Worm (Caenorhabditis elegans) whole organism, young adult: Measurements from ENCODE around the gene W05B2.2.

Source experiments
- B0019.2 ChIP-seq: fragments of 200-800 bp; sonication (Bioruptor generic); conservative IDR thresholded peaks from 2 replicates; pipeline ENCODE4 v1.3.6; 2022; ENCODE audit warnings: missing genetic modification reagents, missing genetic modification characterization, missing compliant biosample characterization
- B0336.3 ChIP-seq: fragments of 200-800 bp; sonication (Bioruptor generic); IDR thresholded peaks from 2 replicates; pipeline ENCODE4 v1.3.6; 2022; ENCODE audit warnings: missing genetic modification characterization, missing compliant biosample characterization
- C06A6.2 ChIP-seq: fragments of 200-800 bp; sonication (Bioruptor generic); conservative IDR thresholded peaks from 2 replicates; pipeline ENCODE4 v1.3.6; 2022; ENCODE audit warnings: missing genetic modification characterization, missing compliant biosample characterization
- F23B12.7 ChIP-seq: sonication (generic microtip); optimal IDR thresholded peaks from 2 replicates; lab custom pipeline; 2017; ENCODE audit warnings: missing genetic modification characterization, mild to moderate bottlenecking, missing compliant biosample characterization, antibody characterized with exemption, moderate library complexity; ENCODE audit not compliant: insufficient read depth
- F37B4.10 ChIP-seq: fragments of 200-800 bp; sonication (Bioruptor generic); IDR thresholded peaks from 2 replicates; pipeline ENCODE4 v1.3.6; 2022; ENCODE audit warnings: missing genetic modification characterization, missing compliant biosample characterization
- Y53F4B.3 ChIP-seq: fragments of 200-800 bp; sonication (Bioruptor generic); IDR thresholded peaks from 2 replicates; pipeline ENCODE4 v1.3.6; 2022; ENCODE audit warnings: missing genetic modification reagents, missing genetic modification characterization, missing compliant biosample characterization
- Y67H2A.10 ChIP-seq: fragments of 200-800 bp; sonication (Bioruptor generic); conservative IDR thresholded peaks from 2 replicates; pipeline ENCODE4 v1.3.6; 2022; ENCODE audit warnings: missing genetic modification reagents, missing genetic modification characterization, missing compliant biosample characterization
- aptf-2 ChIP-seq: fragments of 200-800 bp; sonication (Bioruptor generic); conservative IDR thresholded peaks from 2 replicates; pipeline ENCODE4 v1.3.6; 2022; ENCODE audit warnings: missing genetic modification reagents, missing genetic modification characterization, missing compliant biosample characterization
- attf-3 ChIP-seq: fragments of 200-800 bp; sonication (Bioruptor generic); conservative IDR thresholded peaks from 2 replicates; pipeline ENCODE4 v1.3.6; 2022; ENCODE audit warnings: missing genetic modification reagents, missing genetic modification characterization, missing compliant biosample characterization
- attf-5 ChIP-seq: fragments of 200-800 bp; sonication (Bioruptor generic); optimal IDR thresholded peaks from 2 replicates; lab custom pipeline; 2018; ENCODE audit warnings: mild to moderate bottlenecking, missing genetic modification characterization, missing compliant biosample characterization
- ccch-3 ChIP-seq: fragments of 200-800 bp; sonication (Bioruptor generic); optimal IDR thresholded peaks from 2 replicates; lab custom pipeline; 2018; ENCODE audit warnings: mild to moderate bottlenecking, missing genetic modification characterization, missing compliant biosample characterization
- cebp-1 ChIP-seq, 2 experiments: fragments of 200-800 bp in 1 of 2; sonication (Bioruptor generic) in 1 of 2; sonication (generic microtip) in 1 of 2; IDR thresholded peaks in 1 of 2; optimal IDR thresholded peaks in 1 of 2; 2 replicates each; pipeline versions ENCODE4 v1.3.6 to Lab custom; 2017 to 2022; ENCODE audit warnings: missing compliant biosample characterization in 2 of 2, missing genetic modification characterization in 2 of 2, mild to moderate bottlenecking in 1 of 2, missing genetic modification reagents in 1 of 2, moderate library complexity in 1 of 2
- ceh-100 ChIP-seq: fragments of 200-800 bp; sonication (Bioruptor generic); IDR thresholded peaks from 2 replicates; pipeline ENCODE4 v1.3.6; 2022; ENCODE audit warnings: missing genetic modification reagents, missing genetic modification characterization, missing compliant biosample characterization
- ceh-40 ChIP-seq: fragments of 200-800 bp; sonication (Bioruptor generic); IDR thresholded peaks from 2 replicates; pipeline ENCODE4 v1.3.6; 2022; ENCODE audit warnings: missing genetic modification characterization, missing compliant biosample characterization
- ceh-58 ChIP-seq: fragments of 200-800 bp; sonication (Bioruptor generic); IDR thresholded peaks from 2 replicates; pipeline ENCODE4 v1.3.6; 2022; ENCODE audit warnings: missing genetic modification characterization, missing compliant biosample characterization
- ceh-79 ChIP-seq: sonication (generic microtip); optimal IDR thresholded peaks from 2 replicates; lab custom pipeline; 2017; ENCODE audit warnings: mild to moderate bottlenecking, missing genetic modification characterization, missing compliant biosample characterization
- ceh-91 ChIP-seq: fragments of 200-800 bp; sonication (Bioruptor generic); IDR thresholded peaks from 2 replicates; pipeline ENCODE4 v1.3.6; 2022; ENCODE audit warnings: missing genetic modification reagents, missing genetic modification characterization, missing compliant biosample characterization
- chd-7 ChIP-seq: sonication (generic microtip); optimal IDR thresholded peaks from 2 replicates; lab custom pipeline; 2016; ENCODE audit warnings: mild to moderate bottlenecking, missing genetic modification characterization, moderate library complexity, missing compliant biosample characterization
- die-1 ChIP-seq: sonication (generic microtip); optimal IDR thresholded peaks from 2 replicates; lab custom pipeline; 2016; ENCODE audit warnings: missing genotype, mild to moderate bottlenecking, missing genetic modification characterization, missing compliant biosample characterization
- dox-1 ChIP-seq: fragments of 200-800 bp; sonication (Bioruptor generic); IDR thresholded peaks from 2 replicates; pipeline ENCODE4 v1.3.6; 2022; ENCODE audit warnings: missing genetic modification reagents, missing genetic modification characterization, missing compliant biosample characterization
- efl-1 ChIP-seq: fragments of 150-350 bp; optimal IDR thresholded peaks from 2 replicates; lab custom pipeline; 2014; ENCODE audit warnings: missing biosample characterization, missing genetic modification reagents, missing genetic modification characterization
- ets-4 ChIP-seq: fragments of 200-800 bp; sonication (Bioruptor generic); optimal IDR thresholded peaks from 2 replicates; lab custom pipeline; 2018; ENCODE audit warnings: mild to moderate bottlenecking, missing genetic modification characterization, missing compliant biosample characterization
- fkh-3 ChIP-seq: sonication (generic microtip); optimal IDR thresholded peaks from 2 replicates; lab custom pipeline; 2016; ENCODE audit warnings: mild to moderate bottlenecking, missing genetic modification characterization, missing compliant biosample characterization
- gei-17 ChIP-seq: fragments of 200-800 bp; sonication (Bioruptor generic); optimal IDR thresholded peaks from 2 replicates; lab custom pipeline; 2018; ENCODE audit warnings: mild to moderate bottlenecking, missing genetic modification characterization, missing compliant biosample characterization
- him-1 ChIP-seq: sonication (generic microtip); optimal IDR thresholded peaks from 2 replicates; lab custom pipeline; 2016; ENCODE audit warnings: missing genotype, missing genetic modification reagents, missing genetic modification characterization, missing compliant biosample characterization
- hlh-12 ChIP-seq: sonication (generic microtip); optimal IDR thresholded peaks from 2 replicates; lab custom pipeline; 2016; ENCODE audit warnings: missing genetic modification characterization, missing compliant biosample characterization
- hmg-1.2 ChIP-seq: fragments of 200-800 bp; sonication (Bioruptor generic); IDR thresholded peaks from 2 replicates; pipeline ENCODE4 v1.3.6; 2022; ENCODE audit warnings: missing genetic modification reagents, missing genetic modification characterization, missing compliant biosample characterization
- lin-26 ChIP-seq: fragments of 200-800 bp; sonication (Bioruptor generic); IDR thresholded peaks from 2 replicates; pipeline ENCODE4 v1.3.6; 2022; ENCODE audit warnings: missing genetic modification reagents, missing genetic modification characterization, missing compliant biosample characterization
- lin-40 ChIP-seq: sonication (generic microtip); optimal IDR thresholded peaks from 2 replicates; lab custom pipeline; 2016; ENCODE audit warnings: missing genetic modification characterization, mild to moderate bottlenecking, missing compliant biosample characterization, missing genotype, missing genetic modification reagents
- mel-28 ChIP-seq: sonication (generic microtip); optimal IDR thresholded peaks from 2 replicates; lab custom pipeline; 2016; ENCODE audit warnings: borderline replicate concordance, mild to moderate bottlenecking, missing genetic modification characterization, missing compliant biosample characterization
- nfya-1 ChIP-seq: sonication (generic microtip); optimal IDR thresholded peaks from 2 replicates; lab custom pipeline; 2017; ENCODE audit warnings: antibody characterized with exemption, missing compliant biosample characterization, missing genetic modification characterization, borderline replicate concordance; ENCODE audit not compliant: insufficient read depth
- nfya-2 ChIP-seq: fragments of 200-800 bp; sonication (Bioruptor generic); IDR thresholded peaks from 2 replicates; pipeline ENCODE4 v1.3.6; 2022; ENCODE audit warnings: missing genetic modification reagents, missing genetic modification characterization, missing compliant biosample characterization
- nfyb-1 ChIP-seq: fragments of 200-800 bp; sonication (Bioruptor generic); IDR thresholded peaks from 2 replicates; pipeline ENCODE4 v1.3.6; 2022; ENCODE audit warnings: missing genetic modification reagents, missing genetic modification characterization, missing compliant biosample characterization
- nhr-120 ChIP-seq: fragments of 200-800 bp; sonication (Bioruptor generic); IDR thresholded peaks from 2 replicates; pipeline ENCODE4 v1.3.6; 2022; ENCODE audit warnings: missing genetic modification characterization, missing compliant biosample characterization
- nhr-179 ChIP-seq: sonication (generic microtip); optimal IDR thresholded peaks from 2 replicates; lab custom pipeline; 2016; ENCODE audit warnings: mild to moderate bottlenecking, missing genetic modification characterization, missing compliant biosample characterization
- rec-8 ChIP-seq, 2 experiments: sonication (generic microtip); optimal IDR thresholded peaks; 2 replicates each; lab custom pipeline; 2016; ENCODE audit warnings: mild to moderate bottlenecking in 2 of 2, missing genetic modification characterization in 2 of 2, missing genetic modification reagents in 2 of 2, missing genotype in 2 of 2, missing biosample characterization in 1 of 2, missing compliant biosample characterization in 1 of 2, moderate library complexity in 1 of 2
- repo-1 ChIP-seq: sonication (generic microtip); optimal IDR thresholded peaks from 2 replicates; lab custom pipeline; 2017; ENCODE audit warnings: mild to moderate bottlenecking, missing genetic modification characterization, missing compliant biosample characterization
- rpc-1 ChIP-seq, 2 experiments: fragments of 150-350 bp in 1 of 2; sonication (generic microtip) in 1 of 2; optimal IDR thresholded peaks; 2 replicates each; lab custom pipeline; 2014 to 2018; ENCODE audit warnings: missing biosample characterization in 1 of 2, missing genetic modification characterization in 1 of 2, missing genetic modification reagents in 1 of 2, missing genotype in 1 of 2
- snpc-1.1 ChIP-seq: sonication (generic microtip); optimal IDR thresholded peaks from 2 replicates; lab custom pipeline; 2017; ENCODE audit warnings: missing genetic modification characterization, mild to moderate bottlenecking, missing compliant biosample characterization, antibody characterized with exemption, moderate library complexity, missing genotype, missing genetic modification reagents; ENCODE audit not compliant: insufficient read depth
- snpc-4 ChIP-seq, 5 experiments: fragments of 150-350 bp in 1 of 5; sonication (generic microtip) in 4 of 5; optimal IDR thresholded peaks; 2 replicates each; lab custom pipeline; 2014 to 2018; ENCODE audit warnings: missing genetic modification characterization in 5 of 5, missing biosample characterization in 3 of 5, antibody characterized with exemption in 2 of 5, mild to moderate bottlenecking in 2 of 5, missing compliant biosample characterization in 2 of 5, missing genotype in 2 of 5, moderate library complexity in 2 of 5, missing genetic modification reagents in 1 of 5
- tlf-1 ChIP-seq: fragments of 200-800 bp; sonication (Bioruptor generic); optimal IDR thresholded peaks from 2 replicates; lab custom pipeline; 2018; ENCODE audit warnings: mild to moderate bottlenecking, missing genetic modification characterization, missing compliant biosample characterization
- zfh-2 ChIP-seq: fragments of 200-800 bp; sonication (Bioruptor generic); conservative IDR thresholded peaks from 2 replicates; pipeline ENCODE4 v1.3.6; 2022; ENCODE audit warnings: missing genetic modification reagents, missing genetic modification characterization, missing compliant biosample characterization
- ztf-18 ChIP-seq: sonication (generic microtip); optimal IDR thresholded peaks from 2 replicates; lab custom pipeline; 2016; ENCODE audit warnings: missing genotype, mild to moderate bottlenecking, missing genetic modification characterization, missing compliant biosample characterization
- ztf-22 ChIP-seq: fragments of 200-800 bp; sonication (Bioruptor generic); optimal IDR thresholded peaks from 2 replicates; lab custom pipeline; 2018; ENCODE audit warnings: mild to moderate bottlenecking, missing genetic modification characterization, moderate library complexity, missing compliant biosample characterization
- ztf-3 ChIP-seq: fragments of 200-800 bp; sonication (Bioruptor generic); optimal IDR thresholded peaks from 2 replicates; lab custom pipeline; 2018; ENCODE audit warnings: mild to moderate bottlenecking, missing genetic modification characterization, missing compliant biosample characterization

W05B2.2 gene

ce11 chrIII:11007552-11008272, 40.8 kb upstream of the W05B2.2 start, which contains the start of the genes fipr-17 and Y48A6B.3 (continued):
- TF ChIP-seq ztf-22 (GFP tag; lab: Kevin White, UChicago) = no peak
- TF ChIP-seq ceh-91 = peak; percentile 42; the same call in 1 of the 2 replicates
- peak; percentile 93 for TF ChIP-seq F23B12.7
- no peak for TF ChIP-seq hlh-12 (tag; lab: Kevin White, UChicago)
- no peak for TF ChIP-seq aptf-2
- TF ChIP-seq ceh-58 (GFP tag; lab: Robert Waterston, UW) = no peak
- TF ChIP-seq gei-17 = no peak
- TF ChIP-seq tlf-1 (GFP tag; lab: Kevin White, UChicago) = no peak
- TF ChIP-seq efl-1 (GFP tag; lab: Kevin White, UChicago) = peak; percentile 96
- TF ChIP-seq nhr-179 (tag; lab: Kevin White, UChicago) = no peak
- TF ChIP-seq Y53F4B.3 (GFP tag; lab: Robert Waterston, UW) = no peak
- no peak for TF ChIP-seq zfh-2 (GFP tag; lab: Robert Waterston, UW)
- no peak for TF ChIP-seq ets-4 (GFP tag; lab: Kevin White, UChicago)
- no peak for TF ChIP-seq cebp-1 (GFP tag; IDR thresholded peaks at IDR 0.05; lab: Robert Waterston, UW)
- peak; percentile 62 for TF ChIP-seq cebp-1 (tag; optimal IDR thresholded peaks at IDR 0.05; lab: Kevin White, UChicago)
- TF ChIP-seq die-1 = no peak
- no peak for TF ChIP-seq rec-8 (tag; optimal IDR thresholded peaks at IDR 0.05; lab: Kevin White, UChicago)
- TF ChIP-seq ztf-18 (tag; lab: Kevin White, UChicago) = peak; percentile 31
- TF ChIP-seq dox-1 (GFP tag; lab: Robert Waterston, UW) = peak; percentile 86
- no peak for TF ChIP-seq rpc-1 (optimal IDR thresholded peaks at IDR 0.05; lab: Kevin White, UChicago)
- no peak for TF ChIP-seq rpc-1 (tag; optimal IDR thresholded peaks at IDR 0.05; lab: Kevin White, UChicago)
- TF ChIP-seq fkh-3 (tag; lab: Kevin White, UChicago) = no peak
- 0 out of 2 replicates have a peak, but pooled peaks have one; percentile 24 for TF ChIP-seq B0336.3
- no peak for TF ChIP-seq ceh-79 (tag; lab: Kevin White, UChicago)
- no peak for TF ChIP-seq repo-1
- TF ChIP-seq nhr-120 (GFP tag; lab: Robert Waterston, UW) = no peak
- no peak for TF ChIP-seq lin-26
- no peak for TF ChIP-seq nfya-1
- peak; percentile 78 for TF ChIP-seq B0019.2 (GFP tag; lab: Robert Waterston, UW)
- TF ChIP-seq snpc-1.1 (tag; lab: Kevin White, UChicago) = peak; percentile 58
- no peak for TF ChIP-seq nfya-2 (GFP tag; lab: Robert Waterston, UW)
- no peak for TF ChIP-seq ztf-3 (GFP tag; lab: Kevin White, UChicago)
- peak; percentile 88 for TF ChIP-seq attf-5 (GFP tag; lab: Kevin White, UChicago)
- peak; percentile 41 for TF ChIP-seq lin-40 (tag; lab: Kevin White, UChicago)
- TF ChIP-seq ccch-3 (GFP tag; lab: Kevin White, UChicago) = no peak
- TF ChIP-seq F37B4.10 = no peak
- peak; percentile 67 for TF ChIP-seq hmg-1.2
- 0 out of 2 replicates have a peak, but pooled peaks have one; percentile 42 for TF ChIP-seq nfyb-1 (GFP tag; lab: Robert Waterston, UW)
- peak; percentile 82 for TF ChIP-seq ceh-100 (GFP tag; lab: Robert Waterston, UW)
- TF ChIP-seq mel-28 (tag; lab: Kevin White, UChicago) = no peak
- peak; percentile 42 for TF ChIP-seq snpc-4 (GFP tag; optimal IDR thresholded peaks at IDR 0.05; lab: Kevin White, UChicago)
- TF ChIP-seq snpc-4 (tag; optimal IDR thresholded peaks at IDR 0.05; lab: Kevin White, UChicago) = peak; percentile 46 to 70 (median 62)
- no peak for TF ChIP-seq C06A6.2 (GFP tag; lab: Robert Waterston, UW)
- peak; percentile 69 for TF ChIP-seq him-1 (tag; lab: Kevin White, UChicago)
- TF ChIP-seq chd-7 = no peak
- TF ChIP-seq ceh-40 = no peak
- 0 out of 2 replicates have a peak, but pooled peaks have one; percentile 14 for TF ChIP-seq attf-3 (GFP tag; lab: Robert Waterston, UW)
- TF ChIP-seq Y67H2A.10 (GFP tag; lab: Robert Waterston, UW) = no peak
